Worm (Caenorhabditis elegans): ENCODE data around the gene F20D6.15.

Gene F20D6.15

ce11 chrV:8201229-8201858 is 13.1 kb upstream of the F20D6.15 start, which contains the start of gene cri-2:
TSS of gene cri-2 (plus strand) at chrV:8201808.
- TF ChIP-seq ceh-82 (tag; optimal IDR thresholded peaks at IDR 0.05) (no peak), fos-1 (tag; optimal IDR thresholded peaks at IDR 0.05) (peak; percentile 56), nhr-23 (tag; optimal IDR thresholded peaks at IDR 0.05) (no peak), ZK546.5 (tag; optimal IDR thresholded peaks at IDR 0.05) (no peak), ztf-1 (GFP tag; conservative IDR thresholded peaks at IDR 0.05) (no peak), snpc-4 (tag; optimal IDR thresholded peaks at IDR 0.05) (no peak), mdl-1 (tag; optimal IDR thresholded peaks at IDR 0.05) (no peak), egl-27 (tag; optimal IDR thresholded peaks at IDR 0.05) (no peak), unc-62 (GFP tag; optimal IDR thresholded peaks at IDR 0.05) (no peak), dmd-4 (tag; optimal IDR thresholded peaks at IDR 0.05) (no peak), nhr-237 (tag; optimal IDR thresholded peaks at IDR 0.05) (no peak), sem-4 (tag; optimal IDR thresholded peaks at IDR 0.05) (peak; percentile 36), mab-5 (tag; optimal IDR thresholded peaks at IDR 0.05) (no peak), nhr-10 (tag; optimal IDR thresholded peaks at IDR 0.05) (no peak), gmeb-1 (tag; optimal IDR thresholded peaks at IDR 0.05) (no peak), lin-11 (tag; optimal IDR thresholded peaks at IDR 0.05) (no peak), F13H6.1 (tag; optimal IDR thresholded peaks at IDR 0.05) (no peak), lsy-2 (tag; optimal IDR thresholded peaks at IDR 0.05) (peak in 1 of 2 experiments; percentile 19), sma-3 (GFP tag; optimal IDR thresholded peaks at IDR 0.05) (peak; percentile 27), unc-39 (tag; optimal IDR thresholded peaks at IDR 0.05) (no peak), sma-9 (GFP tag; optimal IDR thresholded peaks at IDR 0.05) (peak; percentile 18), sma-9 (tag; optimal IDR thresholded peaks at IDR 0.05) (no peak), aly-2 (tag; optimal IDR thresholded peaks at IDR 0.05) (no peak)

ce11 chrV:8198994-8199393 is 10.7 kb upstream of the F20D6.15 start, which contains the start of gene F20D6.11:
TSS of gene F20D6.11 (minus strand) at chrV:8199094.
- TF ChIP-seq nhr-10 (tag; optimal IDR thresholded peaks at IDR 0.05) (no peak), nhr-129 (tag; optimal IDR thresholded peaks at IDR 0.05) (no peak)

DNA sequence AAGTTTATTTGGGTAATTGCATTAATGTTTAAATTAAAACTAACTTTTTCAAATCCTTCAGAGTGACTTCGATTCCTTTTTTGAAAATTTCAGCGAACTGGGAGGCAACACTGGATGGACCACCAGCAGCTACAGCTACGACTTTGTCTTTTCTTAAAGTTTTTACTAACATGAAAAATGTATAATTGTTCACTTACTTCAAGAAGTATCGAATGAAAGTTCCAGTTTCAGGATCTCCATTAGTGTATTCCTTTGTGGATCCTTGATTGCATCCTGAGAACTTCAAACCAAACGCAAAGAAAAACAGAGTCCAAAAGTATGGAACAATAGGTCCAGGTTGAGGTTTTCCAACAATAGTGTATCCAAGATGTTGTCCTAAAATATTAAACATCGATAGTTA is 8.7 kb upstream of the F20D6.15 start:
- no peak for TF ChIP-seq elt-1 (tag; optimal IDR thresholded peaks at IDR 0.05)
- TF ChIP-seq ceh-82 (tag; optimal IDR thresholded peaks at IDR 0.05): no peak
- TF ChIP-seq nhr-25 (tag; optimal IDR thresholded peaks at IDR 0.05): no peak
- no peak for TF ChIP-seq zag-1 (tag; optimal IDR thresholded peaks at IDR 0.05)
- TF ChIP-seq crh-2 (tag; optimal IDR thresholded peaks at IDR 0.05): no peak
- TF ChIP-seq egl-27 (tag; optimal IDR thresholded peaks at IDR 0.05): no peak
- no peak for TF ChIP-seq unc-39 (tag; optimal IDR thresholded peaks at IDR 0.05)
- no peak for TF ChIP-seq lsy-2 (tag; optimal IDR thresholded peaks at IDR 0.05)
- no peak for TF ChIP-seq R02D3.7 (tag; optimal IDR thresholded peaks at IDR 0.05)
- no peak for TF ChIP-seq skn-1 (tag; optimal IDR thresholded peaks at IDR 0.05)

- no peak for TF ChIP-seq nhr-6 (tag; optimal IDR thresholded peaks at IDR 0.05)
- no peak for TF ChIP-seq ceh-82 (tag; optimal IDR thresholded peaks at IDR 0.05)
- no peak for TF ChIP-seq nhr-25 (tag; optimal IDR thresholded peaks at IDR 0.05)
- TF ChIP-seq unc-55 (GFP tag; optimal IDR thresholded peaks at IDR 0.05): no peak
- TF ChIP-seq lsy-2 (tag; optimal IDR thresholded peaks at IDR 0.05): peak in 1 of 2 experiments; percentile 27
- TF ChIP-seq ceh-16 (tag; optimal IDR thresholded peaks at IDR 0.05): no peak
- peak; percentile 30 for TF ChIP-seq sma-9 (GFP tag; optimal IDR thresholded peaks at IDR 0.05)
- TF ChIP-seq sma-9 (tag; optimal IDR thresholded peaks at IDR 0.05): no peak
- TF ChIP-seq F13H6.1 (tag; optimal IDR thresholded peaks at IDR 0.05): peak; percentile 54
- TF ChIP-seq nhr-129 (tag; optimal IDR thresholded peaks at IDR 0.05): peak; percentile 56
Measured at ce11 chrV:8195889-8196418, 7.7 kb upstream of the F20D6.15 start, which contains the start of gene F20D6.10. TSS of gene F20D6.10 (minus strand) at chrV:8195939.

DNA sequence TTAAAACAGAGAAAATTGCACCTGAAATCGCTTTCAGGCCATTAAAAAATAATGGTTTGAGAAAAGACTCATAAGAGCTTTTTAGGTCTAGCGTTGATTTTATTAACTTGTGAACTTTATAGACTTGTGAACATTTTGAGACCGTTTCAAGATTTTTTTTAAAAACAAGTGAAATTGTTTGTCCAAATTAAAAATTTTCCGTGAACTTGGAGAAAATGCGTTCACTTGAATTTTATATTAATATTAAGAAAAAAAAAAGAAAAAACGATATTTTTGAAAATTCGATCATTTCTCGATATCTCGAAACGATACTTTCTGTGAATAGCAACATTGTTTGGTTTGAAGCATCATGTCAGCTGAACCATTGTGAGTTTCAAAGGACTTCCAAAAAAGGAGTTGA is 2.2 kb upstream of the F20D6.15 start, which contains the start of gene F20D6.1:
Gene F20D6.1, plus strand, starts transcription at position 301 of the 400 bp plus-strand sequence.
- TF ChIP-seq lsy-2 (tag; optimal IDR thresholded peaks at IDR 0.05) (no peak), unc-39 (tag; optimal IDR thresholded peaks at IDR 0.05) (no peak), mbf-1 (tag; optimal IDR thresholded peaks at IDR 0.05) (no peak), unc-55 (GFP tag; optimal IDR thresholded peaks at IDR 0.05) (no peak), alr-1 (tag; optimal IDR thresholded peaks at IDR 0.05) (no peak), nhr-77 (tag; optimal IDR thresholded peaks at IDR 0.05) (no peak), nhr-6 (tag; optimal IDR thresholded peaks at IDR 0.05) (no peak), F13H6.1 (tag; optimal IDR thresholded peaks at IDR 0.05) (no peak), nhr-11 (tag; optimal IDR thresholded peaks at IDR 0.05) (no peak), R02D3.7 (tag; optimal IDR thresholded peaks at IDR 0.05) (no peak), fos-1 (tag; optimal IDR thresholded peaks at IDR 0.05) (no peak), blmp-1 (tag; optimal IDR thresholded peaks at IDR 0.05; ENCODE audit: insufficient read depth) (no peak), mab-5 (tag; optimal IDR thresholded peaks at IDR 0.05) (no peak), nhr-23 (tag; optimal IDR thresholded peaks at IDR 0.05) (no peak), ZK546.5 (tag; optimal IDR thresholded peaks at IDR 0.05) (no peak), nhr-21 (tag; optimal IDR thresholded peaks at IDR 0.05) (no peak), nhr-12 (tag; optimal IDR thresholded peaks at IDR 0.05) (no peak)

All from whole organism, L2 larva.